Worm (Caenorhabditis elegans) whole organism, L2 larva: Measurements from ENCODE around the gene K08D12.4.

Source experiments
- C34F6.9 ChIP-seq: fragments of 150-350 bp; optimal IDR thresholded peaks from 2 replicates; lab custom pipeline; 2014; ENCODE audit warnings: missing biosample characterization, missing genetic modification characterization
- F13H6.1 ChIP-seq: sonication (generic microtip); optimal IDR thresholded peaks from 2 replicates; lab custom pipeline; 2016; ENCODE audit warnings: missing genetic modification characterization, missing compliant biosample characterization
- R02D3.7 ChIP-seq: fragments of 150-350 bp; optimal IDR thresholded peaks from 2 replicates; lab custom pipeline; 2014; ENCODE audit warnings: missing biosample characterization, missing genetic modification characterization
- Y55F3AM.14 ChIP-seq: fragments of 200-800 bp; sonication (Bioruptor generic); optimal IDR thresholded peaks from 2 replicates; lab custom pipeline; 2018; ENCODE audit warnings: mild to moderate bottlenecking, missing genetic modification characterization, missing compliant biosample characterization
- alr-1 ChIP-seq: fragments of 150-350 bp; optimal IDR thresholded peaks from 2 replicates; lab custom pipeline; 2014; ENCODE audit warnings: missing biosample characterization, missing genetic modification characterization
- aly-2 ChIP-seq: fragments of 150-350 bp; optimal IDR thresholded peaks from 2 replicates; lab custom pipeline; 2014; ENCODE audit warnings: missing biosample characterization, missing genetic modification characterization
- ama-1 ChIP-seq: fragments of 150-350 bp; optimal IDR thresholded peaks from 2 replicates; lab custom pipeline; 2018; ENCODE audit warnings: inconsistent platforms
- ceh-16 ChIP-seq: fragments of 150-350 bp; optimal IDR thresholded peaks from 2 replicates; lab custom pipeline; 2014; ENCODE audit warnings: missing biosample characterization, missing genetic modification characterization
- crh-2 ChIP-seq: sonication (generic microtip); optimal IDR thresholded peaks from 2 replicates; lab custom pipeline; 2017; ENCODE audit warnings: missing biosample characterization, missing genetic modification characterization
- egl-27 ChIP-seq: sonication (generic microtip); optimal IDR thresholded peaks from 3 replicates; lab custom pipeline; 2017; ENCODE audit warnings: missing biosample characterization, missing genetic modification reagents, missing genetic modification characterization
- elt-1 ChIP-seq: fragments of 150-350 bp; optimal IDR thresholded peaks from 2 replicates; lab custom pipeline; 2014; ENCODE audit warnings: missing biosample characterization, missing genetic modification characterization
- elt-3 ChIP-seq: sonication (generic microtip); optimal IDR thresholded peaks from 2 replicates; lab custom pipeline; 2017; ENCODE audit warnings: missing biosample characterization, missing genetic modification characterization
- fos-1 ChIP-seq: fragments of 150-350 bp; optimal IDR thresholded peaks from 2 replicates; lab custom pipeline; 2014; ENCODE audit warnings: missing biosample characterization, missing genetic modification characterization
- gmeb-1 ChIP-seq: fragments of 150-350 bp; optimal IDR thresholded peaks from 2 replicates; lab custom pipeline; 2014; ENCODE audit warnings: missing biosample characterization, missing genetic modification characterization
- lin-11 ChIP-seq: fragments of 150-350 bp; sonication (generic microtip); optimal IDR thresholded peaks from 2 replicates; lab custom pipeline; 2014; ENCODE audit warnings: missing biosample characterization, missing genetic modification characterization, inconsistent platforms, mixed read lengths
- lin-13 ChIP-seq: fragments of 150-350 bp; optimal IDR thresholded peaks from 2 replicates; lab custom pipeline; 2014; ENCODE audit warnings: missing biosample characterization, missing genetic modification reagents, missing genetic modification characterization
- lin-39 ChIP-seq: fragments of 150-350 bp; optimal IDR thresholded peaks from 2 replicates; lab custom pipeline; 2014; ENCODE audit warnings: missing biosample characterization, missing genetic modification reagents, missing genetic modification characterization
- lsy-2 ChIP-seq, 2 experiments: fragments of 150-350 bp in 1 of 2; sonication (generic microtip) in 1 of 2; optimal IDR thresholded peaks; 2 replicates each; lab custom pipeline; 2014 to 2017; ENCODE audit warnings: missing biosample characterization in 2 of 2, missing genetic modification characterization in 2 of 2
- mab-5 ChIP-seq: fragments of 150-350 bp; optimal IDR thresholded peaks from 2 replicates; lab custom pipeline; 2014; ENCODE audit warnings: missing biosample characterization, missing genetic modification characterization
- nhr-10 ChIP-seq: sonication (generic microtip); optimal IDR thresholded peaks from 2 replicates; lab custom pipeline; 2017; ENCODE audit warnings: missing biosample characterization, missing genetic modification characterization
- nhr-11 ChIP-seq: fragments of 150-350 bp; optimal IDR thresholded peaks from 2 replicates; lab custom pipeline; 2014; ENCODE audit warnings: missing biosample characterization, missing genetic modification characterization
- nhr-12 ChIP-seq: fragments of 150-350 bp; optimal IDR thresholded peaks from 2 replicates; lab custom pipeline; 2014; ENCODE audit warnings: missing biosample characterization, missing genetic modification characterization
- nhr-129 ChIP-seq: fragments of 150-350 bp; optimal IDR thresholded peaks from 2 replicates; lab custom pipeline; 2014; ENCODE audit warnings: missing biosample characterization, missing genetic modification characterization
- nhr-21 ChIP-seq: fragments of 150-350 bp; optimal IDR thresholded peaks from 2 replicates; lab custom pipeline; 2014; ENCODE audit warnings: missing biosample characterization, missing genetic modification characterization
- nhr-23 ChIP-seq: fragments of 150-350 bp; optimal IDR thresholded peaks from 2 replicates; lab custom pipeline; 2014; ENCODE audit warnings: missing biosample characterization, missing genetic modification reagents, missing genetic modification characterization
- nhr-25 ChIP-seq: fragments of 150-350 bp; sonication (generic microtip); optimal IDR thresholded peaks from 3 replicates; lab custom pipeline; 2014; ENCODE audit warnings: missing biosample characterization, missing genetic modification characterization
- nhr-6 ChIP-seq: fragments of 150-350 bp; optimal IDR thresholded peaks from 2 replicates; lab custom pipeline; 2014; ENCODE audit warnings: missing biosample characterization, missing genetic modification characterization
- nhr-77 ChIP-seq: fragments of 150-350 bp; optimal IDR thresholded peaks from 2 replicates; lab custom pipeline; 2014; ENCODE audit warnings: missing biosample characterization, missing genetic modification characterization
- peb-1 ChIP-seq: fragments of 150-350 bp; optimal IDR thresholded peaks from 2 replicates; lab custom pipeline; 2014; ENCODE audit warnings: missing biosample characterization, missing genetic modification characterization
- skn-1 ChIP-seq: sonication (generic microtip); optimal IDR thresholded peaks from 2 replicates; lab custom pipeline; 2017; ENCODE audit warnings: missing biosample characterization, missing genetic modification characterization
- sma-3 ChIP-seq: sonication (generic microtip); optimal IDR thresholded peaks from 2 replicates; lab custom pipeline; 2016; ENCODE audit warnings: missing genetic modification reagents, missing genetic modification characterization, missing compliant biosample characterization
- sma-9 ChIP-seq, 2 experiments: fragments of 150-350 bp in 1 of 2; sonication (generic microtip) in 1 of 2; optimal IDR thresholded peaks; 2 replicates each; lab custom pipeline; 2014 to 2016; ENCODE audit warnings: missing genetic modification characterization in 2 of 2, mild to moderate bottlenecking in 1 of 2, missing biosample characterization in 1 of 2, missing compliant biosample characterization in 1 of 2, missing genetic modification reagents in 1 of 2, moderate library complexity in 1 of 2
- unc-39 ChIP-seq: fragments of 150-350 bp; optimal IDR thresholded peaks from 2 replicates; lab custom pipeline; 2014; ENCODE audit warnings: missing biosample characterization, missing genetic modification characterization
- unc-55 ChIP-seq: fragments of 150-350 bp; sonication (generic microtip); optimal IDR thresholded peaks from 3 replicates; lab custom pipeline; 2014; ENCODE audit warnings: missing biosample characterization, missing genetic modification reagents, missing genetic modification characterization
- unc-62 ChIP-seq: fragments of 150-350 bp; optimal IDR thresholded peaks from 2 replicates; lab custom pipeline; 2014; ENCODE audit warnings: missing biosample characterization, missing genetic modification reagents, missing genetic modification characterization
- ztf-1 ChIP-seq: fragments of 200-800 bp; sonication (Bioruptor generic); conservative IDR thresholded peaks from 2 replicates; pipeline ENCODE4 v1.3.6; 2022; ENCODE audit warnings: missing genetic modification characterization, missing compliant biosample characterization
- ztf-11 ChIP-seq: sonication (generic microtip); optimal IDR thresholded peaks from 2 replicates; lab custom pipeline; 2017; ENCODE audit warnings: missing biosample characterization, missing genetic modification characterization
- ztf-4 ChIP-seq: fragments of 150-350 bp; optimal IDR thresholded peaks from 2 replicates; lab custom pipeline; 2014; ENCODE audit warnings: missing biosample characterization, missing genetic modification characterization

Gene K08D12.4

ce11 chrIV:1659978-1660377 lies 47.1 kb upstream of the K08D12.4 start, which contains the start of gene Y41D4B.4:
Y41D4B.4 (plus strand) TSS chrIV:1660110.
- TF ChIP-seq nhr-12 (no peak), nhr-6 (tag; lab: Kevin White, UChicago) (no peak), lin-39 (tag; lab: Kevin White, UChicago) (no peak), nhr-23 (tag; lab: Kevin White, UChicago) (no peak), crh-2 (no peak), lin-11 (tag; lab: Kevin White, UChicago) (no peak), nhr-129 (tag; lab: Kevin White, UChicago) (no peak), nhr-21 (tag; lab: Kevin White, UChicago) (no peak), alr-1 (tag; lab: Kevin White, UChicago) (no peak), unc-62 (GFP tag; lab: Kevin White, UChicago) (no peak), nhr-25 (tag; lab: Kevin White, UChicago) (no peak)

- TF ChIP-seq F13H6.1 (tag; lab: Kevin White, UChicago) (no peak), nhr-25 (tag; lab: Kevin White, UChicago) (no peak), nhr-23 (tag; lab: Kevin White, UChicago) (no peak), Y55F3AM.14 (GFP tag; lab: Kevin White, UChicago) (no peak), nhr-77 (tag; lab: Kevin White, UChicago) (no peak), R02D3.7 (tag; lab: Kevin White, UChicago) (no peak)
Observed at ce11 chrIV:1660735-1661134, 46.4 kb upstream of the K08D12.4 start.

ce11 chrIV:1662872-1663271 lies 44.2 kb upstream of the K08D12.4 start:
- TF ChIP-seq mab-5 (no peak), sma-3 (no peak), nhr-129 (tag; lab: Kevin White, UChicago) (no peak), crh-2 (no peak), lin-11 (tag; lab: Kevin White, UChicago) (no peak), nhr-11 (no peak), skn-1 (no peak), elt-3 (tag; lab: Kevin White, UChicago) (no peak), ama-1 (no peak), unc-55 (GFP tag; lab: Kevin White, UChicago) (no peak), aly-2 (tag; lab: Kevin White, UChicago) (no peak), unc-39 (no peak), lsy-2 (tag; optimal IDR thresholded peaks at IDR 0.05; lab: Kevin White, UChicago) (no peak), nhr-12 (no peak)

ce11 chrIV:1672398-1672797 lies 34.7 kb upstream of the K08D12.4 start, which contains the start of gene Y41D4B.1:
Y41D4B.1 (plus strand) TSS chrIV:1672698.
- TF ChIP-seq C34F6.9 (peak; percentile 3), nhr-12 (no peak), peb-1 (tag; lab: Kevin White, UChicago) (no peak), gmeb-1 (tag; lab: Kevin White, UChicago) (no peak)

- no peak for TF ChIP-seq sma-9 (GFP tag; optimal IDR thresholded peaks at IDR 0.05; lab: Kevin White, UChicago)
- no peak for TF ChIP-seq sma-9 (tag; optimal IDR thresholded peaks at IDR 0.05; lab: Kevin White, UChicago)
- TF ChIP-seq nhr-12 = no peak
- TF ChIP-seq nhr-23 (tag; lab: Kevin White, UChicago) = no peak
- TF ChIP-seq, all 48 proteins: peak for 0
Observed at ce11 chrIV:1676926-1677325, 30.2 kb upstream of the K08D12.4 start.

ce11 chrIV:1679227-1679626 lies 27.9 kb upstream of the K08D12.4 start:
- no peak for TF ChIP-seq ceh-16 (tag; lab: Kevin White, UChicago)

ce11 chrIV:1682066-1682465 lies 25.0 kb upstream of the K08D12.4 start, which contains the start of gene Y41D4B.24:
Y41D4B.24 (minus strand) TSS chrIV:1682166.
- TF ChIP-seq fos-1 (tag; lab: Kevin White, UChicago) (no peak), skn-1 (no peak), peb-1 (tag; lab: Kevin White, UChicago) (no peak), C34F6.9 (no peak), egl-27 (tag; lab: Kevin White, UChicago) (no peak), ztf-4 (tag; lab: Kevin White, UChicago) (no peak), nhr-12 (no peak), unc-55 (GFP tag; lab: Kevin White, UChicago) (no peak), lin-13 (GFP tag; lab: Kevin White, UChicago) (no peak), Y55F3AM.14 (GFP tag; lab: Kevin White, UChicago) (no peak), ztf-1 (no peak), nhr-11 (no peak), gmeb-1 (tag; lab: Kevin White, UChicago) (no peak), ztf-11 (tag; lab: Kevin White, UChicago) (no peak), nhr-129 (tag; lab: Kevin White, UChicago) (no peak), nhr-77 (tag; lab: Kevin White, UChicago) (no peak), nhr-10 (tag; lab: Kevin White, UChicago) (no peak), sma-3 (no peak), lsy-2 (tag; optimal IDR thresholded peaks at IDR 0.05; lab: Kevin White, UChicago) (no peak), elt-1 (tag; lab: Kevin White, UChicago) (no peak)
